Worm (Caenorhabditis elegans): ENCODE data around the gene math-34.

ce11 chrII:1063926-1064325 lies 35.2 kb downstream of the math-34 start:
- TF ChIP-seq ztf-4 (tag; optimal IDR thresholded peaks at IDR 0.05) (no peak), mdl-1 (tag; optimal IDR thresholded peaks at IDR 0.05) (no peak), ztf-11 (tag; optimal IDR thresholded peaks at IDR 0.05) (no peak), unc-62 (GFP tag; optimal IDR thresholded peaks at IDR 0.05) (no peak), snpc-4 (tag; optimal IDR thresholded peaks at IDR 0.05) (no peak)

Measured in whole organism, L1 larva.